Worm (Caenorhabditis elegans) whole organism, late embryonic: Measurements from ENCODE around the gene Y79H2A.3.

ENCODE experiments used
- C08G9.2 ChIP-seq: sonication (generic microtip); optimal IDR thresholded peaks from 2 replicates; lab custom pipeline; 2016; ENCODE audit warnings: mild to moderate bottlenecking, missing genetic modification characterization, moderate library complexity, missing compliant biosample characterization
- C38D4.7 ChIP-seq: fragments of 200-800 bp; sonication (Bioruptor generic); optimal IDR thresholded peaks from 2 replicates; lab custom pipeline; 2018; ENCODE audit warnings: mild to moderate bottlenecking, missing genetic modification characterization, moderate library complexity, missing compliant biosample characterization
- K09A11.1 ChIP-seq: sonication (generic microtip); optimal IDR thresholded peaks from 2 replicates; lab custom pipeline; 2017; ENCODE audit warnings: antibody characterized with exemption, mild to moderate bottlenecking, missing genetic modification characterization, missing compliant biosample characterization; ENCODE audit not compliant: insufficient read depth
- ama-1 ChIP-seq: fragments of 150-350 bp; optimal IDR thresholded peaks from 2 replicates; lab custom pipeline; 2014
- ceh-14 ChIP-seq: sonication (generic microtip); optimal IDR thresholded peaks from 2 replicates; lab custom pipeline; 2016; ENCODE audit warnings: missing genotype, missing genetic modification characterization, missing compliant biosample characterization
- ceh-18 ChIP-seq: sonication (generic microtip); optimal IDR thresholded peaks from 2 replicates; lab custom pipeline; 2016; ENCODE audit warnings: missing genetic modification characterization, missing compliant biosample characterization
- ceh-19 ChIP-seq: fragments of 200-800 bp; sonication (Bioruptor generic); optimal IDR thresholded peaks from 2 replicates; lab custom pipeline; 2018; ENCODE audit warnings: mild to moderate bottlenecking, missing genetic modification characterization, missing compliant biosample characterization
- ceh-24 ChIP-seq: sonication (generic microtip); optimal IDR thresholded peaks from 2 replicates; lab custom pipeline; 2016; ENCODE audit warnings: mild to moderate bottlenecking, missing genetic modification characterization, missing compliant biosample characterization
- ceh-30 ChIP-seq: fragments of 150-350 bp; optimal IDR thresholded peaks from 2 replicates; lab custom pipeline; 2014; ENCODE audit warnings: missing biosample characterization, missing genetic modification characterization
- ceh-45 ChIP-seq: fragments of 200-800 bp; sonication (Bioruptor generic); IDR thresholded peaks from 2 replicates; pipeline ENCODE4 v1.3.6; 2022; ENCODE audit warnings: missing genetic modification reagents, missing genetic modification characterization, missing compliant biosample characterization
- ceh-48 ChIP-seq: sonication (generic microtip); optimal IDR thresholded peaks from 2 replicates; lab custom pipeline; 2016; ENCODE audit warnings: missing genetic modification characterization, inconsistent platforms, missing compliant biosample characterization
- ceh-9 ChIP-seq: sonication (generic microtip); optimal IDR thresholded peaks from 2 replicates; lab custom pipeline; 2016; ENCODE audit warnings: mild to moderate bottlenecking, missing genetic modification characterization, inconsistent platforms, missing compliant biosample characterization
- dve-1 ChIP-seq: sonication (generic microtip); optimal IDR thresholded peaks from 2 replicates; lab custom pipeline; 2017; ENCODE audit warnings: antibody characterized with exemption, mild to moderate bottlenecking, missing genetic modification characterization, missing compliant biosample characterization
- elt-2 ChIP-seq: sonication (generic microtip); optimal IDR thresholded peaks from 2 replicates; lab custom pipeline; 2016; ENCODE audit warnings: missing genetic modification reagents, missing genetic modification characterization, missing compliant biosample characterization
- fkh-10 ChIP-seq: fragments of 150-350 bp; optimal IDR thresholded peaks from 2 replicates; lab custom pipeline; 2014; ENCODE audit warnings: missing biosample characterization, missing genetic modification reagents, missing genetic modification characterization
- gmeb-2 ChIP-seq: sonication (generic microtip); optimal IDR thresholded peaks from 2 replicates; lab custom pipeline; 2016; ENCODE audit warnings: missing genetic modification characterization, inconsistent platforms, missing compliant biosample characterization
- hlh-30 ChIP-seq: sonication (generic microtip); optimal IDR thresholded peaks from 2 replicates; lab custom pipeline; 2017; ENCODE audit warnings: antibody characterized with exemption, missing genetic modification characterization, missing compliant biosample characterization; ENCODE audit not compliant: insufficient read depth
- hlh-8 ChIP-seq: sonication (generic microtip); optimal IDR thresholded peaks from 2 replicates; lab custom pipeline; 2016; ENCODE audit warnings: missing genotype, missing genetic modification characterization, missing compliant biosample characterization
- mec-3 ChIP-seq: sonication (generic microtip); optimal IDR thresholded peaks from 2 replicates; lab custom pipeline; 2016; ENCODE audit warnings: borderline replicate concordance, missing genetic modification characterization, missing compliant biosample characterization
- nfya-1 ChIP-seq: sonication (generic microtip); optimal IDR thresholded peaks from 2 replicates; lab custom pipeline; 2017; ENCODE audit warnings: missing genetic modification characterization, mild to moderate bottlenecking, missing compliant biosample characterization, antibody characterized with exemption, moderate library complexity
- nhr-11 ChIP-seq: fragments of 150-350 bp; optimal IDR thresholded peaks from 2 replicates; lab custom pipeline; 2014; ENCODE audit warnings: missing biosample characterization, missing genetic modification characterization
- odd-2 ChIP-seq: sonication (generic microtip); optimal IDR thresholded peaks from 2 replicates; lab custom pipeline; 2017; ENCODE audit warnings: antibody characterized with exemption, mild to moderate bottlenecking, missing genetic modification characterization, missing compliant biosample characterization
- pat-9 ChIP-seq: fragments of 200-800 bp; sonication (Bioruptor generic); optimal IDR thresholded peaks from 2 replicates; lab custom pipeline; 2018; ENCODE audit warnings: mild to moderate bottlenecking, missing genetic modification characterization, moderate library complexity, missing compliant biosample characterization
- pax-1 ChIP-seq: fragments of 150-350 bp; optimal IDR thresholded peaks from 2 replicates; lab custom pipeline; 2014; ENCODE audit warnings: missing biosample characterization, missing genetic modification characterization
- pqm-1 ChIP-seq: sonication (generic microtip); optimal IDR thresholded peaks from 2 replicates; lab custom pipeline; 2016; ENCODE audit warnings: missing genetic modification characterization, missing compliant biosample characterization
- pros-1 ChIP-seq: fragments of 150-350 bp; optimal IDR thresholded peaks from 2 replicates; lab custom pipeline; 2014; ENCODE audit warnings: missing biosample characterization, missing genetic modification reagents, missing genetic modification characterization
- ref-2 ChIP-seq: sonication (generic microtip); optimal IDR thresholded peaks from 2 replicates; lab custom pipeline; 2016; ENCODE audit warnings: missing genetic modification characterization, missing compliant biosample characterization
- sox-2 ChIP-seq: fragments of 200-800 bp; sonication (Bioruptor generic); IDR thresholded peaks from 2 replicates; pipeline ENCODE4 v1.3.6; 2022; ENCODE audit warnings: missing genetic modification reagents, missing genetic modification characterization, missing compliant biosample characterization
- tbx-2 ChIP-seq: sonication (generic microtip); optimal IDR thresholded peaks from 2 replicates; lab custom pipeline; 2016; ENCODE audit warnings: missing genetic modification characterization, missing compliant biosample characterization
- unc-3 ChIP-seq, 2 experiments: fragments of 200-800 bp in 1 of 2; sonication (Bioruptor generic) in 1 of 2; sonication (generic microtip) in 1 of 2; conservative IDR thresholded peaks in 1 of 2; optimal IDR thresholded peaks in 1 of 2; 2 replicates each; pipeline versions ENCODE4 v1.3.6 to Lab custom; 2016 to 2022; ENCODE audit warnings: missing compliant biosample characterization in 2 of 2, missing genetic modification characterization in 2 of 2, missing genetic modification reagents in 1 of 2
- unc-42 ChIP-seq: sonication (generic microtip); optimal IDR thresholded peaks from 2 replicates; lab custom pipeline; 2016; ENCODE audit warnings: missing genotype, missing genetic modification characterization, missing compliant biosample characterization
- zip-5 ChIP-seq: sonication (generic microtip); optimal IDR thresholded peaks from 2 replicates; lab custom pipeline; 2016; ENCODE audit warnings: missing genetic modification characterization, missing compliant biosample characterization

Gene Y79H2A.3

ce11 chrIII:12060092-12060491 is 8.0 kb upstream of the Y79H2A.3 start:
- TF ChIP-seq ceh-14 (tag; lab: Kevin White, UChicago) (peak; percentile 53), unc-42 (tag; lab: Kevin White, UChicago) (peak; percentile 57), tbx-2 (tag; lab: Kevin White, UChicago) (peak; percentile 1), ref-2 (tag; lab: Kevin White, UChicago) (no peak)

DNA sequence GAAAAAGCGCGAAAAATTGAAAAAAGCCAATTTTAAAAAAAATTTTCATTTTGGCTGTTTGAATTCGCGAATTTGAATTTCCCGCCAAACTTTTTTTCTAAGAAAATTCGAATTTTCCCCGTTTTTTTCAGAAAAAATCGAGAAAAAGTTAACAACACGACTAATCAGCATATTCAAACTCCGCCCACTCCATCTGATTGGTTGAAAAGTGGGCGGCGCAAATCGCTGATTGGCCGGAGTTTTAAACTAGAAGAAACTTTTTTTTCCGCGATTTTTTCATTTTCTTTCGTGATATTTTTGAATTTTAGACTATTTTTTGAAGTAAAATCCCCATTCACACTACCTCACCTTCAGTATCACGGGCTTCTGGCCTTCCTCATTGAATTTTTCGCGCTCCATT is 7.4 kb upstream of the Y79H2A.3 start:
- no peak for TF ChIP-seq ama-1 (lab: Kevin White, UChicago)
- TF ChIP-seq nfya-1 (tag; lab: Kevin White, UChicago), result peak; percentile 89

DNA sequence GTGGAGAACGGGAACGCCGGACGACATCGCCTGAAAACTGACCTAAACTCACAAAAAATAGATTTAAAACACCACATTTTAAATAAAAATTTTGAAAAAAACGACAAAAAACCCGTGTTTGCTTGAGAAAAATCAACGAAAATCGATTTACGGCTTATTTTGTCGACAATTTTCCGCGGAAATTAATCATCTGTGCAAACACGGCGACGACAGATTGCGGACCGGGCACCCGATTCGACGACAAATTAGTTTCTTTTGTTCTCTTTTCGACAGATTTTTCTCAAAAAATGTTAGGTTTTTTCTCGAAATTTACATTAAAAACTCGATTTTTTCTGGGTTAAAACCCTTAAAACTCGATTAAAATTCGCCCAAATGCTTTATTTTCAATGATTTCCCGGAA is 6.3 kb upstream of the Y79H2A.3 start, which contains the start of gene arx-3:
TSS of gene arx-3 (minus strand) at position 30 of the 400 bp plus-strand sequence.
- TF ChIP-seq unc-42 (tag; lab: Kevin White, UChicago) (peak; percentile 92), pros-1 (tag; lab: Kevin White, UChicago) (no peak), unc-3 (GFP tag; conservative IDR thresholded peaks at IDR 0.05; lab: Robert Waterston, UW) (no peak), unc-3 (tag; optimal IDR thresholded peaks at IDR 0.05; lab: Kevin White, UChicago) (no peak), zip-5 (tag; lab: Kevin White, UChicago) (no peak), elt-2 (no peak), ceh-18 (tag; lab: Kevin White, UChicago) (no peak), nfya-1 (tag; lab: Kevin White, UChicago) (peak; percentile 35), fkh-10 (GFP tag; lab: Kevin White, UChicago) (no peak), ceh-48 (tag; lab: Kevin White, UChicago) (peak; percentile 63), odd-2 (tag; lab: Kevin White, UChicago) (no peak)

ce11 chrIII:12040999-12041398 is 11.1 kb downstream of the Y79H2A.3 start, which contains the start of gene Y79H2A.4:
Gene Y79H2A.4 (plus strand): TSS chrIII:12041299.
- TF ChIP-seq unc-42 (tag; lab: Kevin White, UChicago) (no peak), nfya-1 (tag; lab: Kevin White, UChicago) (no peak), odd-2 (tag; lab: Kevin White, UChicago) (no peak), mec-3 (tag; lab: Kevin White, UChicago) (no peak), pax-1 (no peak), ama-1 (lab: Kevin White, UChicago) (no peak), zip-5 (tag; lab: Kevin White, UChicago) (no peak), hlh-8 (no peak), C38D4.7 (GFP tag; lab: Kevin White, UChicago) (no peak), ceh-45 (GFP tag; lab: Robert Waterston, UW) (no peak), fkh-10 (GFP tag; lab: Kevin White, UChicago) (no peak), hlh-30 (tag; lab: Kevin White, UChicago) (no peak)

- TF ChIP-seq gmeb-2 (tag; lab: Kevin White, UChicago) (no peak), K09A11.1 (no peak), dve-1 (tag; lab: Kevin White, UChicago) (no peak), hlh-8 (no peak), ceh-30 (no peak), ceh-24 (tag; lab: Kevin White, UChicago) (no peak)
Measured at ce11 chrIII:12037217-12037616, 14.9 kb downstream of the Y79H2A.3 start.

DNA sequence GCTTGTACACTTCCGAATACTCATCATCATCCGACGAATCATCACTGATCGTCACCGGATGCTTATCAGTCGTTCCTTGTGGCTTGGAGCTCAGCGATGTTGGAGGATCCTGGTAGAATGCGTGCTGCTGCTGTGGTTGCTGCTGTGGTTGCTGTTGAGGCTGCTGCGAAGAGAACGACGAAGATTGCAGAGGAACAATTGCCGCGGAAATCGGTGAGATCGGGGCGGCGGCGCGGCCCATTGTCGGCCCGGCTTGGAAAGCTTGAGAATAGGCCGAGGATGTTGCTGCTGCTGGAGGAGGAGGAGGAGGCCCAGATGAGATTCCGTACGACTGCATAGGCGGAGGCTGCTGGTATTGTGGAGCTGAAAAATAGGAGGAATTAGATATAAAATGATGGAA is 17.8 kb downstream of the Y79H2A.3 start:
- no peak for TF ChIP-seq nfya-1 (tag; lab: Kevin White, UChicago)
- no peak for TF ChIP-seq sox-2 (GFP tag; lab: Robert Waterston, UW)
- TF ChIP-seq ceh-18 (tag; lab: Kevin White, UChicago), result no peak
- no peak for TF ChIP-seq pqm-1
- TF ChIP-seq, all 69 proteins: peak for 0

DNA sequence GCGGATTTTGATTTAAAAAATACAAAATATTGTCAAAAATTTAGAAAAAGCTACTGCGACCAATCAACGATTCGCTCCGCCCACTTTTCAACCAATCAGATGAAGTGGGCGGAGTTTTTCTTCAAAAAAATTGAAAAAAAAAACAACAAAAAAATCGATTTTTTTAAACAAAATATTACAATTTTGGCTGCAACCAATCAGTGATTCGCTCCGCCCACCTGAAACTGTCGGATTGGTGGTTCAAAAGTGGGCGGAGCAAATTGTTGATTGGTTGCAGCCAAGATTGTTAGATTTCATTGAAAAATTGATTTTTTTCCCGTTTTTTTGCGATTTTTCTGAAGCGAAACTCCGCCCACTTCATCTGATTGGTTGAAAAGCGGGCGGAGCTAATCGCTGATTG is 18.8 kb downstream of the Y79H2A.3 start:
- TF ChIP-seq nfya-1 (tag; lab: Kevin White, UChicago) (peak; percentile 54), ceh-19 (GFP tag; lab: Kevin White, UChicago) (no peak), ceh-9 (tag; lab: Kevin White, UChicago) (no peak), nhr-11 (tag; lab: Kevin White, UChicago) (no peak), pat-9 (tag; lab: Kevin White, UChicago) (no peak), C08G9.2 (tag; lab: Kevin White, UChicago) (no peak)
